Fruit fly (Drosophila melanogaster): ENCODE data around the gene Drak.

The Drak gene

dm6 chrX:11451027-11451572 lies 41.8 kb upstream of the Drak start (continued):
- TF ChIP-seq CG7963 (GFP tag; IDR thresholded peaks at IDR 0.05; ENCODE audit: partially characterized antibody) (no peak), klu (GFP tag; IDR thresholded peaks at IDR 0.05) (no peak), PHDP (tag; optimal IDR thresholded peaks at IDR 0.05) (peak; percentile 33), p53 (GFP tag; optimal IDR thresholded peaks at IDR 0.05) (no peak), D19A (tag; optimal IDR thresholded peaks at IDR 0.05) (no peak), CG14710 (tag; optimal IDR thresholded peaks at IDR 0.05) (no peak), CG11560 (tag; IDR thresholded peaks at IDR 0.05) (0 out of 3 replicates have a peak, but pooled peaks have one; percentile 46), CG1024 (GFP tag; IDR thresholded peaks at IDR 0.05) (no peak), lilli (GFP tag; optimal IDR thresholded peaks at IDR 0.05) (peak; percentile 67), CG8388 (GFP tag; optimal IDR thresholded peaks at IDR 0.05) (no peak), danr (GFP tag; IDR thresholded peaks at IDR 0.05) (no peak), fd64A (GFP tag; optimal IDR thresholded peaks at IDR 0.05) (no peak), luna (GFP tag; optimal IDR thresholded peaks at IDR 0.05) (no peak), Dad (GFP tag; optimal IDR thresholded peaks at IDR 0.05) (no peak), crol (GFP tag; IDR thresholded peaks at IDR 0.05) (no peak), CG6791 (GFP tag; IDR thresholded peaks at IDR 0.05; ENCODE audit: partially characterized antibody) (no peak), eyg (GFP tag; optimal IDR thresholded peaks at IDR 0.05) (no peak), CG7786 (GFP tag; optimal IDR thresholded peaks at IDR 0.05) (peak; percentile 40), Oaz (GFP tag; IDR thresholded peaks at IDR 0.05) (0 out of 2 replicates have a peak, but pooled peaks have one; percentile 42), pan (optimal IDR thresholded peaks at IDR 0.05) (no peak), pan (GFP tag; optimal IDR thresholded peaks at IDR 0.05 in 1 of 2, IDR thresholded peaks at IDR 0.05 in 1 of 2) (peak in 1 of 2 experiments; percentile 74), MBD-R2 (GFP tag; IDR thresholded peaks at IDR 0.05) (no peak; the same call in 1 of the 2 replicates), Gug (GFP tag; IDR thresholded peaks at IDR 0.05) (peak; percentile 53; the same call in 3 of the 4 replicates), CG32772 (GFP tag; IDR thresholded peaks at IDR 0.05) (peak; percentile 29; the same call in 1 of the 2 replicates), odd (GFP tag; optimal IDR thresholded peaks at IDR 0.05) (no peak), CG2875 (GFP tag; optimal IDR thresholded peaks at IDR 0.05) (no peak), CG10267 (tag; optimal IDR thresholded peaks at IDR 0.05) (no peak), corto (GFP tag; optimal IDR thresholded peaks at IDR 0.05) (no peak), Med (GFP tag) (peak; percentile 87), CG8281 (tag; optimal IDR thresholded peaks at IDR 0.05) (no peak), zen2 (GFP tag; IDR thresholded peaks at IDR 0.05; ENCODE audit: partially characterized antibody) (no peak), wdn (GFP tag; IDR thresholded peaks at IDR 0.05) (no peak), Fer1 (GFP tag; optimal IDR thresholded peaks at IDR 0.05) (peak; percentile 46), slp2 (GFP tag; optimal IDR thresholded peaks at IDR 0.05) (peak; percentile 22), CG6765 (GFP tag; optimal IDR thresholded peaks at IDR 0.05) (no peak), E2f1 (GFP tag; IDR thresholded peaks at IDR 0.05) (peak; percentile 43; the same call in 1 of the 2 replicates), sima (GFP tag; optimal IDR thresholded peaks at IDR 0.05) (no peak), fd102C (GFP tag; optimal IDR thresholded peaks at IDR 0.05) (no peak), chif (GFP tag; optimal IDR thresholded peaks at IDR 0.05) (peak in 1 of 2 experiments; percentile 22), CG14050 (GFP tag; IDR thresholded peaks at IDR 0.05) (peak; percentile 42; the same call in 2 of the 3 replicates), CG11398 (GFP tag; optimal IDR thresholded peaks at IDR 0.05) (no peak), CG2712 (tag; optimal IDR thresholded peaks at IDR 0.05) (peak; percentile 43), Poxn (GFP tag; IDR thresholded peaks at IDR 0.05) (no peak), Nf-YB (GFP tag; optimal IDR thresholded peaks at IDR 0.05) (no peak), CG10959 (GFP tag; IDR thresholded peaks at IDR 0.05) (no peak), CG4820 (GFP tag; optimal IDR thresholded peaks at IDR 0.05) (no peak), CG12744 (GFP tag; optimal IDR thresholded peaks at IDR 0.05) (no peak), Atf6 (GFP tag; IDR thresholded peaks at IDR 0.05) (peak; percentile 67), ttk (GFP tag; IDR thresholded peaks at IDR 0.05) (no peak), nmo (GFP tag; optimal IDR thresholded peaks at IDR 0.05) (peak; percentile 20), CG6813 (GFP tag; optimal IDR thresholded peaks at IDR 0.05) (peak; percentile 18)

Measured in whole organism, embryonic.